Fruit fly (Drosophila melanogaster) whole organism, embryonic: Measurements from ENCODE around the gene CG16956.

Source experiments
- ATbp ChIP-seq: fragments of 200-800 bp; sonication (Bioruptor generic); optimal IDR thresholded peaks from 2 replicates; lab custom pipeline; 2017; ENCODE audit warnings: missing biosample characterization, mild to moderate bottlenecking, missing genetic modification characterization, missing genetic modification reagents
- Atf-2 ChIP-seq: fragments of 200-800 bp; sonication (Bioruptor generic); optimal IDR thresholded peaks from 2 replicates; lab custom pipeline; 2016; ENCODE audit warnings: missing biosample characterization, missing genetic modification characterization
- B-H1 ChIP-seq: fragments of 200-800 bp; sonication (Bioruptor generic); IDR thresholded peaks from 3 replicates; pipeline ENCODE4 v1.3.6; 2022; ENCODE audit warnings: missing biosample characterization, missing genetic modification characterization
- Blimp-1 ChIP-seq: fragments of 200-800 bp; sonication (Bioruptor generic); optimal IDR thresholded peaks from 3 replicates; lab custom pipeline; 2018; ENCODE audit warnings: missing biosample characterization, missing genetic modification characterization, mild to moderate bottlenecking, moderate library complexity, missing genetic modification reagents
- CG10565 ChIP-seq: fragments of 200-800 bp; sonication (Bioruptor generic); optimal IDR thresholded peaks from 3 replicates; lab custom pipeline; 2016; ENCODE audit warnings: missing biosample characterization, mild to moderate bottlenecking, missing genetic modification characterization
- CG11456 ChIP-seq: fragments of 200-800 bp; sonication (Bioruptor generic); IDR thresholded peaks from 3 replicates; pipeline ENCODE4 v1.3.6; 2022; ENCODE audit warnings: missing biosample characterization, missing genetic modification characterization
- CG12155 ChIP-seq: fragments of 200-800 bp; sonication (Bioruptor generic); optimal IDR thresholded peaks from 3 replicates; lab custom pipeline; 2016; ENCODE audit warnings: missing biosample characterization, missing genetic modification characterization
- CG13296 ChIP-seq: fragments of 200-800 bp; sonication (Bioruptor generic); optimal IDR thresholded peaks from 3 replicates; lab custom pipeline; 2018; ENCODE audit warnings: missing biosample characterization, mild to moderate bottlenecking, missing genetic modification characterization
- CG13624 ChIP-seq: fragments of 200-800 bp; sonication (Bioruptor generic); optimal IDR thresholded peaks from 2 replicates; lab custom pipeline; 2016; ENCODE audit warnings: missing biosample characterization, missing genetic modification characterization
- CG14050 ChIP-seq: fragments of 200-800 bp; sonication (Bioruptor generic); IDR thresholded peaks from 3 replicates; pipeline ENCODE4 v1.3.6; 2022; ENCODE audit warnings: missing biosample characterization, missing genetic modification characterization
- CG15696 ChIP-seq: fragments of 200-800 bp; sonication (Bioruptor generic); optimal IDR thresholded peaks from 2 replicates; lab custom pipeline; 2019; ENCODE audit warnings: missing biosample characterization, mild to moderate bottlenecking, missing genetic modification characterization, moderate library complexity
- CG17568 ChIP-seq: fragments of 200-800 bp; sonication (Bioruptor generic); optimal IDR thresholded peaks from 2 replicates; lab custom pipeline; 2018; ENCODE audit warnings: missing biosample characterization, mild to moderate bottlenecking, missing genetic modification characterization, moderate library complexity
- CG17612 ChIP-seq: fragments of 200-800 bp; sonication (Bioruptor generic); IDR thresholded peaks from 2 replicates; pipeline ENCODE4 v1.3.6; 2022; ENCODE audit warnings: missing biosample characterization, missing genetic modification characterization
- CG2129 ChIP-seq: fragments of 200-800 bp; sonication (Bioruptor generic); IDR thresholded peaks from 2 replicates; pipeline ENCODE4 v1.3.6; 2022; ENCODE audit warnings: missing biosample characterization, missing genetic modification characterization; ENCODE audit not compliant: partially characterized antibody
- CG3163 ChIP-seq: fragments of 200-800 bp; sonication (Bioruptor generic); optimal IDR thresholded peaks from 3 replicates; lab custom pipeline; 2016; ENCODE audit warnings: missing biosample characterization, missing genetic modification characterization
- CG34376 ChIP-seq: fragments of 200-800 bp; sonication (Bioruptor generic); optimal IDR thresholded peaks from 2 replicates; lab custom pipeline; 2018; ENCODE audit warnings: missing biosample characterization, mild to moderate bottlenecking, missing genetic modification characterization
- CG3726 ChIP-seq: fragments of 200-800 bp; sonication (Bioruptor generic); IDR thresholded peaks from 3 replicates; pipeline ENCODE4, ENCODE4 v1.3.6; 2022; ENCODE audit warnings: missing biosample characterization, missing genetic modification characterization
- CG3838 ChIP-seq: fragments of 200-800 bp; sonication (Bioruptor generic); optimal IDR thresholded peaks from 3 replicates; lab custom pipeline; 2016; ENCODE audit warnings: missing biosample characterization, missing genetic modification characterization
- CG4360 ChIP-seq: fragments of 200-800 bp; sonication (Bioruptor generic); IDR thresholded peaks from 2 replicates; pipeline ENCODE4 v1.3.6; 2022; ENCODE audit warnings: missing biosample characterization, missing genetic modification characterization
- CG4404 ChIP-seq: fragments of 200-800 bp; sonication (Bioruptor generic); IDR thresholded peaks from 2 replicates; pipeline ENCODE4 v1.3.6; 2022; ENCODE audit warnings: missing biosample characterization, missing genetic modification characterization
- CG4854 ChIP-seq: fragments of 200-800 bp; sonication (Bioruptor generic); optimal IDR thresholded peaks from 2 replicates; lab custom pipeline; 2016; ENCODE audit warnings: missing biosample characterization, missing genetic modification characterization, inconsistent platforms
- CG5245 ChIP-seq: fragments of 200-800 bp; sonication (Bioruptor generic); optimal IDR thresholded peaks from 3 replicates; lab custom pipeline; 2016; ENCODE audit warnings: missing biosample characterization, missing genetic modification characterization
- CG6854 ChIP-seq: fragments of 200-800 bp; sonication (Bioruptor generic); optimal IDR thresholded peaks from 3 replicates; lab custom pipeline; 2017; ENCODE audit warnings: missing biosample characterization, mild to moderate bottlenecking, missing genetic modification characterization
- CG7745 ChIP-seq: fragments of 200-800 bp; sonication (Bioruptor generic); optimal IDR thresholded peaks from 2 replicates; lab custom pipeline; 2018; ENCODE audit warnings: missing biosample characterization, mild to moderate bottlenecking, missing genetic modification characterization, moderate library complexity
- CG7839 ChIP-seq: fragments of 200-800 bp; sonication (Bioruptor generic); optimal IDR thresholded peaks from 3 replicates; lab custom pipeline; 2018; ENCODE audit warnings: missing biosample characterization, mild to moderate bottlenecking, missing genetic modification characterization, moderate library complexity
- CG7928 ChIP-seq: fragments of 200-800 bp; sonication (Bioruptor generic); optimal IDR thresholded peaks from 2 replicates; lab custom pipeline; 2017; ENCODE audit warnings: missing biosample characterization, mild to moderate bottlenecking, missing genetic modification characterization
- CG7963 ChIP-seq: fragments of 200-800 bp; sonication (Bioruptor generic); IDR thresholded peaks from 3 replicates; pipeline ENCODE4 v1.3.6; 2022; ENCODE audit warnings: missing biosample characterization, missing genetic modification characterization; ENCODE audit not compliant: partially characterized antibody
- CG9437 ChIP-seq: fragments of 200-800 bp; sonication (Bioruptor generic); optimal IDR thresholded peaks from 2 replicates; lab custom pipeline; 2018; ENCODE audit warnings: missing biosample characterization, mild to moderate bottlenecking, missing genetic modification characterization
- CTCF ChIP-seq: fragments of 200-800 bp; sonication (Bioruptor generic); optimal IDR thresholded peaks from 2 replicates; lab custom pipeline; 2017; ENCODE audit warnings: missing biosample characterization, mild to moderate bottlenecking, missing genetic modification characterization, moderate library complexity
- Dad ChIP-seq: fragments of 200-800 bp; sonication (Bioruptor generic); optimal IDR thresholded peaks from 3 replicates; lab custom pipeline; 2016; ENCODE audit warnings: missing biosample characterization, missing genetic modification characterization
- Dref ChIP-seq: fragments of 200-800 bp; sonication (Bioruptor generic); IDR thresholded peaks from 2 replicates; pipeline ENCODE4 v1.3.6; 2022; ENCODE audit warnings: missing biosample characterization, missing genetic modification characterization
- E2f1 ChIP-seq: fragments of 200-800 bp; sonication (Bioruptor generic); IDR thresholded peaks from 2 replicates; pipeline ENCODE4 v1.3.6; 2022; ENCODE audit warnings: missing biosample characterization, missing genetic modification characterization
- E2f2 ChIP-seq: fragments of 200-800 bp; sonication (Bioruptor generic); IDR thresholded peaks from 2 replicates; pipeline ENCODE4 v1.3.6; 2022; ENCODE audit warnings: missing biosample characterization, missing genetic modification characterization
- ERR ChIP-seq: fragments of 200-800 bp; sonication (Bioruptor generic); optimal IDR thresholded peaks from 2 replicates; lab custom pipeline; 2016; ENCODE audit warnings: missing biosample characterization, missing genetic modification characterization
- Fer1 ChIP-seq: fragments of 200-800 bp; sonication (Bioruptor generic); optimal IDR thresholded peaks from 2 replicates; lab custom pipeline; 2017; ENCODE audit warnings: missing biosample characterization, mild to moderate bottlenecking, missing genetic modification characterization
- Gug ChIP-seq: fragments of 200-800 bp; sonication (Bioruptor generic); IDR thresholded peaks from 4 replicates; pipeline ENCODE4 v1.3.6; 2022; ENCODE audit warnings: missing biosample characterization, missing genetic modification characterization
- HLH3B ChIP-seq: fragments of 200-800 bp; sonication (Bioruptor generic); IDR thresholded peaks from 2 replicates; pipeline ENCODE4 v1.3.6; 2022; ENCODE audit warnings: missing biosample characterization, missing genetic modification characterization
- Meics ChIP-seq: fragments of 200-800 bp; sonication (Bioruptor generic); optimal IDR thresholded peaks from 2 replicates; lab custom pipeline; 2017; ENCODE audit warnings: missing biosample characterization, mild to moderate bottlenecking, missing genetic modification characterization
- Nf-YA ChIP-seq: fragments of 200-800 bp; sonication (Bioruptor generic); IDR thresholded peaks from 2 replicates; pipeline ENCODE4 v1.3.6; 2022; ENCODE audit warnings: missing biosample characterization, missing genetic modification characterization
- Rx ChIP-seq: fragments of 200-800 bp; sonication (Bioruptor generic); IDR thresholded peaks from 2 replicates; pipeline ENCODE4 v1.3.6; 2022; ENCODE audit warnings: missing biosample characterization, missing genetic modification characterization
- al ChIP-seq: fragments of 200-800 bp; sonication (Bioruptor generic); IDR thresholded peaks from 2 replicates; pipeline ENCODE4 v1.3.6; 2022; ENCODE audit warnings: missing biosample characterization, missing genetic modification characterization
- ci ChIP-seq: fragments of 200-800 bp; sonication (Bioruptor generic); IDR thresholded peaks from 3 replicates; pipeline ENCODE4 v1.3.6; 2022; ENCODE audit warnings: missing biosample characterization, missing genetic modification characterization
- dmrt99B ChIP-seq: fragments of 200-800 bp; sonication (Bioruptor generic); optimal IDR thresholded peaks from 2 replicates; lab custom pipeline; 2018; ENCODE audit warnings: missing biosample characterization, mild to moderate bottlenecking, missing genetic modification characterization, moderate library complexity
- gro ChIP-seq: fragments of 200-800 bp; sonication (Bioruptor generic); optimal IDR thresholded peaks from 2 replicates; lab custom pipeline; 2016; ENCODE audit warnings: missing biosample characterization, missing genetic modification characterization
- gsb-n ChIP-seq: fragments of 200-800 bp; sonication (Bioruptor generic); optimal IDR thresholded peaks from 3 replicates; lab custom pipeline; 2018; ENCODE audit warnings: missing biosample characterization, mild to moderate bottlenecking, missing genetic modification characterization
- hbn ChIP-seq: fragments of 200-800 bp; sonication (Bioruptor generic); IDR thresholded peaks from 2 replicates; pipeline ENCODE4 v1.3.6; 2022; ENCODE audit warnings: missing biosample characterization, missing genetic modification characterization; ENCODE audit not compliant: partially characterized antibody
- her ChIP-seq: fragments of 200-800 bp; sonication (Bioruptor generic); optimal IDR thresholded peaks from 2 replicates; lab custom pipeline; 2016; ENCODE audit warnings: missing biosample characterization, missing genetic modification characterization
- kay ChIP-seq: fragments of 200-800 bp; sonication (Bioruptor generic); optimal IDR thresholded peaks from 2 replicates; lab custom pipeline; 2016; ENCODE audit warnings: missing biosample characterization, missing genetic modification characterization
- ken ChIP-seq: fragments of 200-800 bp; sonication (Bioruptor generic); IDR thresholded peaks from 3 replicates; pipeline ENCODE4 v1.3.6; 2022; ENCODE audit warnings: missing biosample characterization, missing genetic modification characterization
- lab ChIP-seq: fragments of 200-800 bp; sonication (Bioruptor generic); optimal IDR thresholded peaks from 3 replicates; lab custom pipeline; 2017; ENCODE audit warnings: missing biosample characterization, missing genetic modification characterization, mild to moderate bottlenecking, moderate library complexity, missing genetic modification reagents
- maf-S ChIP-seq: fragments of 200-800 bp; sonication (Bioruptor generic); optimal IDR thresholded peaks from 2 replicates; lab custom pipeline; 2016; ENCODE audit warnings: missing biosample characterization, missing genetic modification characterization
- pan ChIP-seq, 4 experiments: fragments of >200 bp in 3 of 4; fragments of 200-800 bp in 1 of 4; sonication (Bioruptor generic) in 1 of 4; optimal IDR thresholded peaks in 3 of 4; IDR thresholded peaks in 1 of 4; 2 replicates each; pipeline versions ENCODE4 v1.3.6 to Lab custom; 2017 to 2022; ENCODE audit warnings: missing biosample characterization in 2 of 4, missing genetic modification characterization in 2 of 4, mixed read lengths in 1 of 4
- peb ChIP-seq: fragments of 200-800 bp; sonication (Bioruptor generic); IDR thresholded peaks from 2 replicates; pipeline ENCODE4 v1.3.6; 2022; ENCODE audit warnings: missing biosample characterization, missing genetic modification characterization

CG16956 gene

dm6 chr2L:13367378-13367777, 47.0 kb downstream of the CG16956 start, which contains the start of gene Tap42 (continued):
- peak; percentile 11 for TF ChIP-seq CG15696 (tag; lab: Kevin White, UChicago)
- no peak for TF ChIP-seq Blimp-1 (GFP tag; lab: Kevin White, UChicago)
- no peak for TF ChIP-seq lab (GFP tag; lab: Kevin White, UChicago)
- no peak for TF ChIP-seq gro (GFP tag; lab: Kevin White, UChicago)
- no peak for TF ChIP-seq CG17568 (GFP tag; lab: Kevin White, UChicago)
- no peak for TF ChIP-seq CG3838 (GFP tag; lab: Kevin White, UChicago)
- TF ChIP-seq pan (optimal IDR thresholded peaks at IDR 0.05; lab: Kevin White, UChicago): no peak
- no peak for TF ChIP-seq pan (GFP tag; optimal IDR thresholded peaks at IDR 0.05 in 1 of 2, IDR thresholded peaks at IDR 0.05 in 1 of 2)
- TF ChIP-seq Rx: no peak
- TF ChIP-seq Atf-2: no peak
- no peak for TF ChIP-seq CG7963 (GFP tag; lab: Robert Waterston, UW)
- no peak for TF ChIP-seq CG4360
- TF ChIP-seq Nf-YA (GFP tag; lab: Robert Waterston, UW): no peak
- TF ChIP-seq ci (GFP tag; lab: Robert Waterston, UW): no peak
- TF ChIP-seq CG2129 (GFP tag; lab: Robert Waterston, UW): no peak
- peak; percentile 35 for TF ChIP-seq CG34376 (GFP tag; lab: Kevin White, UChicago)
- peak; percentile 20 for TF ChIP-seq Meics (GFP tag; lab: Kevin White, UChicago)
- TF ChIP-seq her (GFP tag; lab: Kevin White, UChicago): no peak
- no peak for TF ChIP-seq CG10565 (GFP tag; lab: Kevin White, UChicago)
- no peak for TF ChIP-seq ATbp (GFP tag; lab: Kevin White, UChicago)
- peak; percentile 89 for TF ChIP-seq CG7928 (GFP tag; lab: Kevin White, UChicago)
- no peak for TF ChIP-seq Dref (GFP tag; lab: Robert Waterston, UW)
- no peak for TF ChIP-seq CG17612 (GFP tag; lab: Robert Waterston, UW)
- no peak for TF ChIP-seq CG4404 (GFP tag; lab: Robert Waterston, UW)
- no peak for TF ChIP-seq ERR
- TF ChIP-seq Fer1 (GFP tag; lab: Kevin White, UChicago): peak; percentile 52
- no peak for TF ChIP-seq CG7745 (tag; lab: Kevin White, UChicago)
- no peak for TF ChIP-seq kay (GFP tag; lab: Kevin White, UChicago)
- TF ChIP-seq gsb-n (tag; lab: Kevin White, UChicago): no peak
- no peak for TF ChIP-seq al (GFP tag; lab: Robert Waterston, UW)
- no peak for TF ChIP-seq CG9437 (GFP tag; lab: Kevin White, UChicago)
- no peak for TF ChIP-seq Dad (GFP tag; lab: Kevin White, UChicago)
- TF ChIP-seq CG14050 (GFP tag; lab: Robert Waterston, UW): no peak
- no peak for TF ChIP-seq CTCF (GFP tag; lab: Kevin White, UChicago)
- no peak for TF ChIP-seq HLH3B (GFP tag; lab: Robert Waterston, UW)
- TF ChIP-seq hbn (GFP tag; lab: Robert Waterston, UW): no peak
- TF ChIP-seq CG3163 (GFP tag; lab: Kevin White, UChicago): no peak
- TF ChIP-seq dmrt99B: no peak
- TF ChIP-seq E2f1 (GFP tag; lab: Robert Waterston, UW): no peak
- no peak for TF ChIP-seq CG5245 (GFP tag; lab: Kevin White, UChicago)
- TF ChIP-seq peb: no peak
- TF ChIP-seq CG3726: no peak
- no peak for TF ChIP-seq maf-S (GFP tag; lab: Kevin White, UChicago)
- TF ChIP-seq CG6854: no peak
- TF ChIP-seq E2f2 (GFP tag; lab: Robert Waterston, UW): peak; percentile 28
- TF ChIP-seq CG4854 (GFP tag; lab: Kevin White, UChicago): no peak
- peak; percentile 22 for TF ChIP-seq CG12155 (GFP tag; lab: Kevin White, UChicago)
- no peak for TF ChIP-seq CG11456 (GFP tag; lab: Robert Waterston, UW)
- TF ChIP-seq ken (GFP tag; lab: Robert Waterston, UW): no peak
- no peak for TF ChIP-seq Gug (GFP tag; lab: Robert Waterston, UW)
- no peak for TF ChIP-seq CG13624 (GFP tag; lab: Kevin White, UChicago)
- no peak for TF ChIP-seq B-H1
- TF ChIP-seq CG13296 (GFP tag; lab: Kevin White, UChicago): peak; percentile 33
- TF ChIP-seq CG7839 (tag; lab: Kevin White, UChicago): peak; percentile 12
